Worm (Caenorhabditis elegans): ENCODE results near the gene T01C1.4.

T01C1.4 gene

ce11 chrX:10675376-10675775, 41.5 kb downstream of the T01C1.4 start (continued):
- TF ChIP-seq ces-1 (GFP tag; optimal IDR thresholded peaks at IDR 0.05): no peak
- no peak for TF ChIP-seq nhr-20 (tag; optimal IDR thresholded peaks at IDR 0.05)
- TF ChIP-seq unc-62 (GFP tag; optimal IDR thresholded peaks at IDR 0.05): no peak
- TF ChIP-seq nhr-85 (tag): no peak
- TF ChIP-seq fkh-10 (GFP tag; optimal IDR thresholded peaks at IDR 0.05): no peak
- no peak for TF ChIP-seq nhr-11 (tag; optimal IDR thresholded peaks at IDR 0.05)
- no peak for TF ChIP-seq nhr-12 (tag; optimal IDR thresholded peaks at IDR 0.05)
- no peak for TF ChIP-seq unc-98 (GFP tag; IDR thresholded peaks at IDR 0.05)
- TF ChIP-seq mep-1 (tag; optimal IDR thresholded peaks at IDR 0.05): no peak
- peak; percentile 20 for TF ChIP-seq lin-14 (GFP tag; optimal IDR thresholded peaks at IDR 0.05)
- no peak for TF ChIP-seq tlp-1 (tag; optimal IDR thresholded peaks at IDR 0.05)
- no peak for TF ChIP-seq efl-1 (optimal IDR thresholded peaks at IDR 0.05)
- TF ChIP-seq efl-1 (GFP tag; optimal IDR thresholded peaks at IDR 0.05 in 1 of 2): peak in 1 of 2 experiments; percentile 37
- no peak for TF ChIP-seq C16A3.4 (tag; optimal IDR thresholded peaks at IDR 0.05)
- TF ChIP-seq mef-2 (tag; optimal IDR thresholded peaks at IDR 0.05): no peak
- TF ChIP-seq C04F5.9 (tag; optimal IDR thresholded peaks at IDR 0.05): no peak
- no peak for TF ChIP-seq unc-130 (tag; optimal IDR thresholded peaks at IDR 0.05)
- TF ChIP-seq sox-4 (tag; optimal IDR thresholded peaks at IDR 0.05): no peak

- TF ChIP-seq blmp-1 (tag; optimal IDR thresholded peaks at IDR 0.05): no peak
- no peak for TF ChIP-seq dpl-1 (GFP tag; optimal IDR thresholded peaks at IDR 0.05)
- TF ChIP-seq ceh-8 (GFP tag; optimal IDR thresholded peaks at IDR 0.05): no peak
- TF ChIP-seq sup-37 (GFP tag; optimal IDR thresholded peaks at IDR 0.05): no peak
- no peak for TF ChIP-seq vab-15 (tag; optimal IDR thresholded peaks at IDR 0.05)
- no peak for TF ChIP-seq skn-1 (tag; optimal IDR thresholded peaks at IDR 0.05)
- TF ChIP-seq lsy-2 (tag; optimal IDR thresholded peaks at IDR 0.05): no peak
These were observed 42.7 kb downstream of the T01C1.4 start, which contains the start of gene F13E6.2 for ce11 chrX:10674199-10674598. Gene F13E6.2, minus strand, starts transcription at chrX:10674299.

- TF ChIP-seq dpl-1 (GFP tag; optimal IDR thresholded peaks at IDR 0.05) (no peak), unc-30 (tag; optimal IDR thresholded peaks at IDR 0.05) (no peak), nhr-19 (GFP tag; conservative IDR thresholded peaks at IDR 0.05) (no peak), aha-1 (tag; optimal IDR thresholded peaks at IDR 0.05) (no peak), lsy-2 (tag; optimal IDR thresholded peaks at IDR 0.05) (no peak), pag-3 (tag; optimal IDR thresholded peaks at IDR 0.05; ENCODE audit: borderline replicate concordance, insufficient read depth) (no peak), sptf-1 (tag; optimal IDR thresholded peaks at IDR 0.05) (no peak), nhr-11 (tag; optimal IDR thresholded peaks at IDR 0.05) (no peak), efl-1 (optimal IDR thresholded peaks at IDR 0.05) (no peak), efl-1 (GFP tag; optimal IDR thresholded peaks at IDR 0.05 in 1 of 2) (no peak), mdl-1 (tag; optimal IDR thresholded peaks at IDR 0.05) (no peak), snpc-4 (tag; optimal IDR thresholded peaks at IDR 0.05) (no peak), efl-3 (GFP tag; optimal IDR thresholded peaks at IDR 0.05) (no peak), snu-23 (GFP tag; optimal IDR thresholded peaks at IDR 0.05) (no peak), alr-1 (tag; optimal IDR thresholded peaks at IDR 0.05; ENCODE audit: borderline replicate concordance) (no peak), mef-2 (tag; optimal IDR thresholded peaks at IDR 0.05) (no peak), ztf-11 (tag; optimal IDR thresholded peaks at IDR 0.05) (no peak), dsc-1 (tag; optimal IDR thresholded peaks at IDR 0.05) (no peak), grh-1 (GFP tag; IDR thresholded peaks at IDR 0.05) (no peak), sox-4 (tag; optimal IDR thresholded peaks at IDR 0.05) (no peak)
These were observed 46.7 kb downstream of the T01C1.4 start for ce11 chrX:10670198-10670597.
